Worm (Caenorhabditis elegans): ENCODE results near the gene C33D9.8.

ce11 chrIV:8761896-8762295, 24.7 kb downstream of the C33D9.8 start, which contains the start of the genes F20C5.11 and klp-11:
- TF ChIP-seq lsl-1 (GFP tag; optimal IDR thresholded peaks at IDR 0.05), result no peak
- no peak for TF ChIP-seq unc-62 (GFP tag; optimal IDR thresholded peaks at IDR 0.05)
- no peak for TF ChIP-seq zim-3 (tag; optimal IDR thresholded peaks at IDR 0.05)
- TF ChIP-seq snpc-4 (GFP tag; optimal IDR thresholded peaks at IDR 0.05), result no peak
- no peak for TF ChIP-seq snpc-4 (tag; optimal IDR thresholded peaks at IDR 0.05)
- no peak for TF ChIP-seq xnd-1 (tag; optimal IDR thresholded peaks at IDR 0.05)
- no peak for TF ChIP-seq Y53F4B.3 (GFP tag; IDR thresholded peaks at IDR 0.05)
- no peak for TF ChIP-seq ama-1 (optimal IDR thresholded peaks at IDR 0.05)
- no peak for TF ChIP-seq ama-1 (GFP tag; optimal IDR thresholded peaks at IDR 0.05)

Data from whole organism, young adult.